Fruit fly (Drosophila melanogaster): ENCODE measurements around the gene CG10803.

DNA sequence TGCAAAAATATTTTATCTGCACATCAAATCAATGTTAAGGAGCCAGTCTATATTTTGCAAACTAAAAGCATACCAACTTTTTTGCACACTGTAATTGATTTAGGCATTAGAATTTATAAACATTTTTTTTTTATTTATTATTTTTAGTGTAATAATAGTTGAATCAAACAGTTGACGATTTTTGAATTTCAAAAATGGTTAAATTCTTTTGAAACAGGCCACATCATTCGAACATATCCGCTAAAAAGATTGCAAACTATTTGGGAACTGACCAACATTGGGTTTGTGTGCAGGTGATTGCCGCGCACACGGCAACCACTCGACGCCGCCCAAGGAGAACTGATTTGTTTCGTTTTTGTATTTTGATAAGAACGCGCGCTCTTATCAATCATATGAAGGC is 40.6 kb upstream of the CG10803 start:
- no peak for TF ChIP-seq pan (optimal IDR thresholded peaks at IDR 0.05)
- TF ChIP-seq fru (GFP tag; optimal IDR thresholded peaks at IDR 0.05): peak; percentile 40

Data from whole organism, wandering third instar larva.